Worm (Caenorhabditis elegans) whole organism, early embryonic: ENCODE measurements around the gene nol-9.

Experiments
- B0310.2 ChIP-seq: sonication (generic microtip); optimal IDR thresholded peaks from 2 replicates; lab custom pipeline; 2016; ENCODE audit warnings: mild to moderate bottlenecking, missing genetic modification characterization, missing compliant biosample characterization
- F13C5.2 ChIP-seq: sonication (generic microtip); optimal IDR thresholded peaks from 2 replicates; lab custom pipeline; 2017; ENCODE audit warnings: mild to moderate bottlenecking, missing genetic modification characterization, inconsistent platforms, missing compliant biosample characterization
- aly-1 ChIP-seq: sonication (generic microtip); optimal IDR thresholded peaks from 2 replicates; lab custom pipeline; 2016; ENCODE audit warnings: missing genetic modification characterization, missing compliant biosample characterization
- ama-1 ChIP-seq: fragments of 150-350 bp; optimal IDR thresholded peaks from 2 replicates; lab custom pipeline; 2014
- ceh-13 ChIP-seq: fragments of 200-800 bp; sonication (Bioruptor generic); optimal IDR thresholded peaks from 2 replicates; lab custom pipeline; 2018; ENCODE audit warnings: mild to moderate bottlenecking, missing genetic modification characterization, missing compliant biosample characterization
- ceh-36 ChIP-seq: sonication (generic microtip); optimal IDR thresholded peaks from 2 replicates; lab custom pipeline; 2016; ENCODE audit warnings: missing genetic modification characterization, inconsistent platforms, missing compliant biosample characterization
- ets-7 ChIP-seq: sonication (generic microtip); optimal IDR thresholded peaks from 2 replicates; lab custom pipeline; 2016; ENCODE audit warnings: missing genotype, missing genetic modification characterization, missing compliant biosample characterization
- flt-1 ChIP-seq: fragments of 200-800 bp; sonication (Bioruptor generic); IDR thresholded peaks from 2 replicates; pipeline ENCODE4 v1.3.6; 2022; ENCODE audit warnings: missing genetic modification characterization, missing compliant biosample characterization
- hmbx-1 ChIP-seq: sonication (generic microtip); optimal IDR thresholded peaks from 2 replicates; lab custom pipeline; 2016; ENCODE audit warnings: mild to moderate bottlenecking, missing genetic modification characterization, missing compliant biosample characterization
- hmg-4 ChIP-seq: fragments of 200-800 bp; sonication (Bioruptor generic); optimal IDR thresholded peaks from 2 replicates; lab custom pipeline; 2018; ENCODE audit warnings: mild to moderate bottlenecking, missing genetic modification characterization, missing compliant biosample characterization
- hnd-1 ChIP-seq: sonication (generic microtip); optimal IDR thresholded peaks from 2 replicates; lab custom pipeline; 2016; ENCODE audit warnings: missing genetic modification characterization, missing compliant biosample characterization
- pes-1 ChIP-seq: fragments of 200-800 bp; sonication (Bioruptor generic); IDR thresholded peaks from 2 replicates; pipeline ENCODE4 v1.3.6; 2022; ENCODE audit warnings: missing genetic modification reagents, missing genetic modification characterization, missing compliant biosample characterization
- scrt-1 ChIP-seq: fragments of 200-800 bp; sonication (Bioruptor generic); IDR thresholded peaks from 2 replicates; pipeline ENCODE4 v1.3.6; 2022; ENCODE audit warnings: missing genetic modification characterization, missing compliant biosample characterization
- sea-1 ChIP-seq: fragments of 200-800 bp; sonication (Bioruptor generic); conservative IDR thresholded peaks from 2 replicates; pipeline ENCODE4 v1.3.6; 2022; ENCODE audit warnings: missing genetic modification characterization, missing compliant biosample characterization
- tbx-11 ChIP-seq: fragments of 200-800 bp; sonication (Bioruptor generic); IDR thresholded peaks from 2 replicates; pipeline ENCODE4 v1.3.6; 2022; ENCODE audit warnings: missing genetic modification characterization, missing compliant biosample characterization
- tbx-37 ChIP-seq: fragments of 200-800 bp; sonication (Bioruptor generic); conservative IDR thresholded peaks from 2 replicates; pipeline ENCODE4 v1.3.6; 2022; ENCODE audit warnings: missing genetic modification reagents, missing genetic modification characterization, missing compliant biosample characterization
- tra-4 ChIP-seq: sonication (generic microtip); optimal IDR thresholded peaks from 2 replicates; lab custom pipeline; 2017; ENCODE audit warnings: missing genetic modification characterization, missing compliant biosample characterization

Gene nol-9

DNA sequence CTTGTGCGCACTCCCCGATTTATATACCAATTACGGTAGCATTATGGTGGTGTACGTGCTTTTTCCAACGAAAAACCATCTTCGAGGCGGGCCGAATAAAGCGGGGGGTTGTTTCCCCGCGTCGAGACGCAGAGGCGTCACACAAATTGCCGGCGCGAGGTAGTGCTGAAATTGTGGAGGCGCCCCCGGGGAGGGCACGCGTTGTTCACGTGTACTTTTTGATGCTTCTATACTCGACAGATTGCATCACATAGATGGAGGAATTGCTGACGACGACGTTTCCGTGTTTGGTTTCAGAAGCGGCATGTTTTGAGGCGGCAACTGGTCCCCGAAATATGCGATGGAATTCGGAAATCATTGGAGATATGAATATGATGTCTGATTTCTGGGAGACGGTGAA lies 27.0 kb upstream of the nol-9 start:
- TF ChIP-seq ets-7 (tag; lab: Kevin White, UChicago) (no peak), hmg-4 (GFP tag; lab: Kevin White, UChicago) (peak; percentile 53), F13C5.2 (peak; percentile 10)

DNA sequence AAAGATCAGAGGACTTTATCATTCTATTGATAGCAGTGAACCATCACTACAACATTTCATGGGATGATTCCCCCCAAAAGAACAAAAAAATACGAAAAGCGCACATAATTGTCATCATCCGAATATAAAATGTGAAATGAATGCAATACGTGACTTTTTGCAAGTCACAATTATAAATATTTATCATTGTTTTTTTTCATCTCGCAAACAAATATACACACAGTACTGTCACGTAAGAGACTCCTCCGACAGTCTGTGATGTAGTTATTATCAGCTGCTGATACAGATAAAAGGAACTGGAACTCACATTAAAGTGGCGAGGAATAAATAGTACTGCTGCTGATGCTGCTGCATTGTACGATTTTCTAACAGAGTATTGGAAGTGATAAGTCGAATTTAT lies 25.9 kb upstream of the nol-9 start:
- TF ChIP-seq ceh-13 (no peak), scrt-1 (GFP tag; lab: Robert Waterston, UW) (no peak), hmg-4 (GFP tag; lab: Kevin White, UChicago) (no peak), tbx-11 (GFP tag; lab: Robert Waterston, UW) (no peak), sea-1 (GFP tag; lab: Robert Waterston, UW) (no peak), flt-1 (GFP tag; lab: Robert Waterston, UW) (no peak), ceh-36 (tag; lab: Kevin White, UChicago) (no peak), pes-1 (GFP tag; lab: Robert Waterston, UW) (no peak), hmbx-1 (tag; lab: Kevin White, UChicago) (no peak), hnd-1 (tag; lab: Kevin White, UChicago) (no peak), F13C5.2 (no peak), aly-1 (tag; lab: Kevin White, UChicago) (no peak), ets-7 (tag; lab: Kevin White, UChicago) (no peak), tra-4 (tag; lab: Kevin White, UChicago) (no peak), tbx-37 (GFP tag; lab: Robert Waterston, UW) (no peak), B0310.2 (no peak), ama-1 (lab: Kevin White, UChicago) (no peak)

DNA sequence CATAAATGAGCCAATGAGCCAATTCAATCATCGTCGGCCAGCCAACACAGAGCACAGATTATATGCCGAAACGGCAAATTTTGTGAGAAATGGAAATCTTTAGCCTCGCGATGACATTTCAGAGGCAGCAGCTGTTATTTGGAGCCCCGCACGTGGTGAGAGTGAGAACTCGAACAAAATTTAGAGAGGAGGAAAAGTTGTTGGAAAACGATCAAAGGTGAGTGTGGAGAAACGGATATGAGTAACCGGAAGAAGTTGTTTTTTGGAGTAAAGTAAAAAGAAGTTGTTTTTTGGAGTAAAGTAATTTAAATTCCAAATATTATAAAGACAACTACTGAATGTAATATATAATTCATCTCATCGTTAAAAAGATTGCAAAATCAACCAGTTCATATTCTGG lies 23.6 kb upstream of the nol-9 start, which contains the start of gene Y62E10A.13:
Gene Y62E10A.13 (minus strand): TSS at position 326 of the 400 bp plus-strand sequence.
- TF ChIP-seq ama-1 (lab: Kevin White, UChicago) (no peak), tbx-11 (GFP tag; lab: Robert Waterston, UW) (no peak), pes-1 (GFP tag; lab: Robert Waterston, UW) (no peak), F13C5.2 (no peak), B0310.2 (no peak), hnd-1 (tag; lab: Kevin White, UChicago) (no peak), hmbx-1 (tag; lab: Kevin White, UChicago) (no peak), aly-1 (tag; lab: Kevin White, UChicago) (no peak), tbx-37 (GFP tag; lab: Robert Waterston, UW) (no peak), ceh-13 (no peak), sea-1 (GFP tag; lab: Robert Waterston, UW) (no peak), ets-7 (tag; lab: Kevin White, UChicago) (no peak), scrt-1 (GFP tag; lab: Robert Waterston, UW) (no peak), tra-4 (tag; lab: Kevin White, UChicago) (no peak), hmg-4 (GFP tag; lab: Kevin White, UChicago) (no peak), flt-1 (GFP tag; lab: Robert Waterston, UW) (no peak), ceh-36 (tag; lab: Kevin White, UChicago) (no peak)

DNA sequence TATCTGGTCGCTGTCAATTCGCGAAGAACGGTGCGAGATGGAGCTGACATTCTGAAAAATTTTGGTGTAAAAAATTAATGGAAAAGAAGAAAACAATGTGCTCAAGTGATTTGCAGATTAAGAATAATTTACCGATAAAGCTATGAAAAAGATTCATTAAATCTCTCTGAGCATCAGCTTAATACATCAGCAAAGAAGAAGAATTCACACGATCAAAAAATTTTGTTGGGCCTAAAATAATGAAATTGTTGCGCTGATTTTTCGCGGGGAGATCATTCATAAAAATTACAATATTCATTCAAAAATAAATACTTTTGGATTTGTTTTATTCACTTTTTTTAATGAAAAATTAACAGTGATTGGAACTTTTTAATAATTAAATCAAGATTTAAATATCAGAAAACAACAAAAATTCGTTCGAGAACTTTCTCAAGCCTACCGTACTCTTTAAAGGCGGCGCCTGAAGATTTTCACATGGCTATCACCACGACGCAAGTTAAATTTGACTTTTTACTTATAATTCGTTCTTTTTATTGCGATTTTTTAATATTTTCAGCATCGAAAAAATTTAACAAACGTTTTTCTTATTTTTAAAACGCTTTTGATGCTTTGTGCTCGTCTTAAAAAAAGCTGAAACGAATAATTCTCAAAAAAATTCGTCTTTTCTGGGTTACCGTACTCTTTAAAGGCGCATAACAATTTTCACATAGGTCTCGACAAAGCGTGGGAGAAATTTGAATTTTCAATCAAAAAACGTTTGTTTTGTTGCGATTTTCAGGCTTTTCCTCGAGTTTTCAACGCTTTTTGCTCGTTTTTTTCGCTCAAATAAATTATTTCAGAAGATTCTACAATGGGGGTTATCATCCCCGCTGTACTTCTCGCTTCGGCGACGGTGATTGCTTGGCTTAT lies 21.6 kb upstream of the nol-9 start, which contains the start of the genes memi-2 and cyp-31A5:
Gene memi-2 (minus strand): TSS at position 51 of the 909 bp plus-strand sequence.
Gene cyp-31A5 (plus strand): TSS at position 834 of the 909 bp plus-strand sequence.
- TF ChIP-seq pes-1 (GFP tag; lab: Robert Waterston, UW) = no peak
- no peak for TF ChIP-seq B0310.2
- no peak for TF ChIP-seq tbx-11 (GFP tag; lab: Robert Waterston, UW)

DNA sequence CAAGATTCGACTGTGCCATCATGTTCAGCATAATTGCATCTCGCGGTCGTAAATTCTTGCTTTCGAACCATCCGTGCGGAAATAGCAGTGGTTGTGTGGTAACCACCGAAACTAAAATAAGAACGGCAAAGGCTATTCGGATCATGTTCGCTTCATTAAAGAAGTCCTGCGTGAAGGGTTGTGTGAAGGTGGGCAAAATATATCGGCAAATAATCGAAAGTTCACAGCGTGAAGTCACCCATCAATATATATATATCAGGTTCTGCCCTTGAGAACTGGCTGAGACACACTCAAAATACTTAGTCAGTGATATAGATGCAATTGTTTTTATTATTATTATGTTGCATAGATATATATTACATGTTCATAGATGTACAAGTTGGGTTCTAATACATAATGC lies 14.3 kb upstream of the nol-9 start, which contains the start of gene Y62E10A.19:
Gene Y62E10A.19 (minus strand): TSS at position 289 of the 400 bp plus-strand sequence.
- no peak for TF ChIP-seq tbx-37 (GFP tag; lab: Robert Waterston, UW)
- TF ChIP-seq F13C5.2 = no peak
- TF ChIP-seq ceh-13 = no peak
- no peak for TF ChIP-seq ama-1 (lab: Kevin White, UChicago)
- TF ChIP-seq flt-1 (GFP tag; lab: Robert Waterston, UW) = no peak
- TF ChIP-seq aly-1 (tag; lab: Kevin White, UChicago) = no peak
- no peak for TF ChIP-seq B0310.2
- no peak for TF ChIP-seq hmbx-1 (tag; lab: Kevin White, UChicago)
- TF ChIP-seq pes-1 (GFP tag; lab: Robert Waterston, UW) = no peak
- no peak for TF ChIP-seq scrt-1 (GFP tag; lab: Robert Waterston, UW)
- TF ChIP-seq hmg-4 (GFP tag; lab: Kevin White, UChicago) = no peak
- TF ChIP-seq hnd-1 (tag; lab: Kevin White, UChicago) = no peak
- TF ChIP-seq ets-7 (tag; lab: Kevin White, UChicago) = no peak
- TF ChIP-seq tbx-11 (GFP tag; lab: Robert Waterston, UW) = no peak
- no peak for TF ChIP-seq tra-4 (tag; lab: Kevin White, UChicago)
- TF ChIP-seq ceh-36 (tag; lab: Kevin White, UChicago) = no peak
- no peak for TF ChIP-seq sea-1 (GFP tag; lab: Robert Waterston, UW)

DNA sequence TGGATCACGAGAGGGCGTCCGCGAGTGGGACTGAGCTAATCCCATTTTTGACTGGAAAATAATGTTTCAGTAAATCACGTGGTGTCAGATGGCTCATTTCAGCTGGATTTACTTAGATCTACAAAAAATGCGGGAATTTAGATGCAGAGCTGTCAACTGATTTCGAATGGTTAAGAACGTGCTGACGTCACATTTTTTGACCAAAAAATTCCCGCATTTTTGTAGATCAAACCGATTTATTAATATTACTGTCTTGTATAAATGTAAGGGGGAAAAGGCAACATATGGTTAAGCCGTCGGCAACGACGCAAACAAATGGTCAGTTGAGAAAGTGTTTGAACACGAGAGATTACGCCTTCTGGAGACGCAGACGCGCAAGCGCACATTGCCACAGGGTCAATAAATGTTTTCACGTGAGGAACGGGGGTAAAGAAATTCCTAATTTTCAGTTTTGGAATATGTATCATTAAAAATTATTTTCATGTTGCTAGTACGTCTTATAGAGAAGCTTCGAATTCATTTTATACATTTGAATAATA lies 9.4 kb upstream of the nol-9 start, which contains the start of gene gcl-1:
Gene gcl-1 (minus strand): TSS at position 51 of the 539 bp plus-strand sequence.
- TF ChIP-seq flt-1 (GFP tag; lab: Robert Waterston, UW) = no peak
- TF ChIP-seq hmg-4 (GFP tag; lab: Kevin White, UChicago) = no peak
- TF ChIP-seq ets-7 (tag; lab: Kevin White, UChicago) = no peak
- no peak for TF ChIP-seq pes-1 (GFP tag; lab: Robert Waterston, UW)
- no peak for TF ChIP-seq tra-4 (tag; lab: Kevin White, UChicago)
- no peak for TF ChIP-seq F13C5.2
